Worm (Caenorhabditis elegans) whole organism, L3 larva: ENCODE data around the gene F13E6.1.

Experiments
- R02D3.7 ChIP-seq: fragments of 150-350 bp; optimal IDR thresholded peaks from 2 replicates; lab custom pipeline; 2014; ENCODE audit warnings: missing biosample characterization, missing genetic modification characterization
- elt-3 ChIP-seq, 3 experiments: fragments of 150-350 bp in 1 of 3; sonication (generic microtip) in 2 of 3; optimal IDR thresholded peaks; 2 replicates in 2 of 3; 4 replicates in 1 of 3; lab custom pipeline; 2014 to 2017; ENCODE audit warnings: missing biosample characterization in 3 of 3, missing genetic modification characterization in 3 of 3
- mdl-1 ChIP-seq: fragments of 150-350 bp; optimal IDR thresholded peaks from 2 replicates; lab custom pipeline; 2014; ENCODE audit warnings: missing biosample characterization, missing genetic modification characterization
- nhr-25 ChIP-seq: sonication (generic microtip); optimal IDR thresholded peaks from 2 replicates; lab custom pipeline; 2017; ENCODE audit warnings: missing biosample characterization, missing genetic modification characterization
- nhr-28 ChIP-seq: fragments of 150-350 bp; optimal IDR thresholded peaks from 2 replicates; lab custom pipeline; 2014; ENCODE audit warnings: missing biosample characterization, missing genetic modification characterization
- nhr-77 ChIP-seq: fragments of 150-350 bp; optimal IDR thresholded peaks from 2 replicates; lab custom pipeline; 2014; ENCODE audit warnings: missing biosample characterization, missing genetic modification characterization
- pha-4 ChIP-seq: fragments of 150-350 bp; optimal IDR thresholded peaks from 2 replicates; lab custom pipeline; 2014; ENCODE audit warnings: missing biosample characterization, missing genetic modification reagents, missing genetic modification characterization
- pqm-1 ChIP-seq: fragments of 150-350 bp; optimal IDR thresholded peaks from 2 replicates; lab custom pipeline; 2017; ENCODE audit warnings: missing biosample characterization, missing genetic modification characterization, inconsistent platforms
- tbx-2 ChIP-seq: sonication (generic microtip); optimal IDR thresholded peaks from 2 replicates; lab custom pipeline; 2016; ENCODE audit warnings: mild to moderate bottlenecking, missing genetic modification characterization, missing compliant biosample characterization
- zag-1 ChIP-seq: fragments of 150-350 bp; optimal IDR thresholded peaks from 2 replicates; lab custom pipeline; 2014; ENCODE audit warnings: missing biosample characterization, missing genetic modification characterization
- ztf-11 ChIP-seq: fragments of 150-350 bp; optimal IDR thresholded peaks from 2 replicates; lab custom pipeline; 2014; ENCODE audit warnings: missing biosample characterization, missing genetic modification characterization

- no peak for TF ChIP-seq zag-1
- TF ChIP-seq nhr-77 (tag; lab: Kevin White, UChicago), result no peak
- TF ChIP-seq pha-4 (tag; lab: Kevin White, UChicago), result peak; percentile 57
- no peak for TF ChIP-seq R02D3.7 (tag; lab: Kevin White, UChicago)
- no peak for TF ChIP-seq ztf-11 (tag; lab: Kevin White, UChicago)
- TF ChIP-seq nhr-28 (tag; lab: Kevin White, UChicago), result no peak
- no peak for TF ChIP-seq tbx-2 (tag; lab: Kevin White, UChicago)
- TF ChIP-seq elt-3 (tag; optimal IDR thresholded peaks at IDR 0.05; lab: Kevin White, UChicago), result no peak
- no peak for TF ChIP-seq nhr-25 (tag; lab: Kevin White, UChicago)
- peak; percentile 87 for TF ChIP-seq pqm-1 (tag; lab: Kevin White, UChicago)
- no peak for TF ChIP-seq mdl-1
Measured at ce11 chrX:10687317-10687716, 10.4 kb upstream of the F13E6.1 start.
